Worm (Caenorhabditis elegans) whole organism, late embryonic: ENCODE measurements around the gene H08J19.1.

Experiments
- ceh-9 ChIP-seq: sonication (generic microtip); optimal IDR thresholded peaks from 2 replicates; lab custom pipeline; 2016; ENCODE audit warnings: mild to moderate bottlenecking, missing genetic modification characterization, inconsistent platforms, missing compliant biosample characterization
- nfya-1 ChIP-seq: sonication (generic microtip); optimal IDR thresholded peaks from 2 replicates; lab custom pipeline; 2017; ENCODE audit warnings: missing genetic modification characterization, mild to moderate bottlenecking, missing compliant biosample characterization, antibody characterized with exemption, moderate library complexity
- npax-4 ChIP-seq: sonication (generic microtip); optimal IDR thresholded peaks from 2 replicates; lab custom pipeline; 2016; ENCODE audit warnings: missing genetic modification characterization, missing compliant biosample characterization
- pha-4 ChIP-seq: fragments of 150-350 bp; optimal IDR thresholded peaks from 2 replicates; lab custom pipeline; 2018; ENCODE audit warnings: missing biosample characterization, missing genetic modification reagents, missing genetic modification characterization
- tbx-2 ChIP-seq: sonication (generic microtip); optimal IDR thresholded peaks from 2 replicates; lab custom pipeline; 2016; ENCODE audit warnings: missing genetic modification characterization, missing compliant biosample characterization

- no peak for TF ChIP-seq ceh-9 (tag; lab: Kevin White, UChicago)
- no peak for TF ChIP-seq tbx-2 (tag; lab: Kevin White, UChicago)
- no peak for TF ChIP-seq pha-4 (tag; lab: Kevin White, UChicago)
- no peak for TF ChIP-seq nfya-1 (tag; lab: Kevin White, UChicago)
- TF ChIP-seq npax-4 = no peak
Measured at ce11 chrX:15594019-15594418, 48.7 kb upstream of the H08J19.1 start.
